Fruit fly (Drosophila melanogaster) whole organism, wandering third instar larva: ENCODE data around the gene CG11927.

Experiments
- CG9705 ChIP-seq: fragments of 200-800 bp; sonication (Bioruptor generic); optimal IDR thresholded peaks from 2 replicates; lab custom pipeline; 2018; ENCODE audit warnings: missing biosample characterization, mild to moderate bottlenecking, missing genetic modification characterization
- CrebA ChIP-seq: fragments of 200-800 bp; sonication (Bioruptor generic); optimal IDR thresholded peaks from 2 replicates; lab custom pipeline; 2016; ENCODE audit warnings: missing biosample characterization, mild to moderate bottlenecking, missing genetic modification characterization, borderline replicate concordance
- Dif ChIP-seq: fragments of 200-275, 200-300 bp; sonication (Bioruptor generic); optimal IDR thresholded peaks from 2 replicates; lab custom pipeline; 2018; ENCODE audit warnings: missing biosample characterization, missing genetic modification characterization; ENCODE audit not compliant: partially characterized antibody
- HLH106 ChIP-seq: fragments of 200-800 bp; optimal IDR thresholded peaks from 3 replicates; lab custom pipeline; 2019; ENCODE audit warnings: missing biosample characterization, mild to moderate bottlenecking, missing genetic modification characterization, moderate library complexity
- Hnf4 ChIP-seq: fragments of 200-800 bp; sonication (Bioruptor generic); optimal IDR thresholded peaks from 2 replicates; lab custom pipeline; 2016; ENCODE audit warnings: missing biosample characterization, mild to moderate bottlenecking, missing genetic modification characterization
- Jra ChIP-seq: sonication (Bioruptor generic); optimal IDR thresholded peaks from 2 replicates; lab custom pipeline; 2016; ENCODE audit warnings: missing biosample characterization, missing genetic modification characterization
- Myc ChIP-seq: fragments of >200 bp; optimal IDR thresholded peaks from 2 replicates; lab custom pipeline; 2017
- N ChIP-seq: fragments of >200 bp; optimal IDR thresholded peaks from 2 replicates; lab custom pipeline; 2018; ENCODE audit warnings: missing biosample characterization, missing external identifiers, missing genetic modification characterization
- OdsH ChIP-seq: fragments of 200-800 bp; sonication (Bioruptor generic); optimal IDR thresholded peaks from 2 replicates; lab custom pipeline; 2016; ENCODE audit warnings: missing biosample characterization, mild to moderate bottlenecking, missing genetic modification characterization
- Rel ChIP-seq, 2 experiments: fragments of 200-800 bp; sonication (Bioruptor generic) in 1 of 2; optimal IDR thresholded peaks; 2 replicates in 1 of 2; 3 replicates in 1 of 2; lab custom pipeline; 2016 to 2019; ENCODE audit warnings: mild to moderate bottlenecking in 2 of 2, missing biosample characterization in 2 of 2, missing genetic modification characterization in 2 of 2, moderate library complexity in 1 of 2
- Sp1 ChIP-seq: fragments of 200-800 bp; sonication (Bioruptor generic); optimal IDR thresholded peaks from 3 replicates; lab custom pipeline; 2019; ENCODE audit warnings: missing biosample characterization, mild to moderate bottlenecking, missing genetic modification characterization, moderate library complexity
- Vsx2 ChIP-seq: fragments of 200-300, 225-300 bp; sonication (Bioruptor generic); optimal IDR thresholded peaks from 2 replicates; lab custom pipeline; 2018; ENCODE audit warnings: missing biosample characterization, missing genetic modification characterization; ENCODE audit not compliant: partially characterized antibody
- br ChIP-seq: fragments of 200-800 bp; sonication (Bioruptor generic); optimal IDR thresholded peaks from 2 replicates; lab custom pipeline; 2016; ENCODE audit warnings: missing biosample characterization, missing genetic modification characterization
- brk ChIP-seq: fragments of 200-800 bp; sonication (Bioruptor generic); optimal IDR thresholded peaks from 2 replicates; lab custom pipeline; 2016; ENCODE audit warnings: missing biosample characterization, mild to moderate bottlenecking, missing genetic modification characterization
- dmrt93B ChIP-seq: fragments of 200-800 bp; sonication (Bioruptor generic); optimal IDR thresholded peaks from 2 replicates; lab custom pipeline; 2018; ENCODE audit warnings: missing biosample characterization, mild to moderate bottlenecking, missing genetic modification characterization
- ey ChIP-seq: fragments of 200-800 bp; sonication (Bioruptor generic); optimal IDR thresholded peaks from 2 replicates; lab custom pipeline; 2016; ENCODE audit warnings: missing biosample characterization, missing genetic modification characterization
- foxo ChIP-seq, 2 experiments: fragments of 200-800 bp; sonication (Bioruptor generic); optimal IDR thresholded peaks; 2 replicates in 1 of 2; 3 replicates in 1 of 2; lab custom pipeline; 2016 to 2017; ENCODE audit warnings: missing biosample characterization in 2 of 2, missing genetic modification characterization in 2 of 2
- fru ChIP-seq: fragments of 200-800 bp; sonication (Bioruptor generic); optimal IDR thresholded peaks from 3 replicates; lab custom pipeline; 2016; ENCODE audit warnings: missing biosample characterization, mild to moderate bottlenecking, missing genetic modification characterization
- h ChIP-seq: fragments of 200-800 bp; sonication (Bioruptor generic); optimal IDR thresholded peaks from 3 replicates; lab custom pipeline; 2016; ENCODE audit warnings: missing biosample characterization, mild to moderate bottlenecking, missing genetic modification characterization
- jim ChIP-seq: fragments of 175-275, 200-325 bp; sonication (Bioruptor generic); optimal IDR thresholded peaks from 2 replicates; lab custom pipeline; 2016; ENCODE audit warnings: missing biosample characterization, mild to moderate bottlenecking, missing genetic modification characterization
- psq ChIP-seq: fragments of 200-800 bp; sonication (Bioruptor generic); optimal IDR thresholded peaks from 3 replicates; lab custom pipeline; 2017; ENCODE audit warnings: missing biosample characterization, mild to moderate bottlenecking, missing genetic modification characterization, moderate library complexity
- rgr ChIP-seq: fragments of 200-800 bp; sonication (Bioruptor generic); optimal IDR thresholded peaks from 3 replicates; lab custom pipeline; 2016; ENCODE audit warnings: missing biosample characterization, mild to moderate bottlenecking, missing genetic modification characterization
- sv ChIP-seq: fragments of 200-800 bp; sonication (Bioruptor generic); optimal IDR thresholded peaks from 3 replicates; lab custom pipeline; 2016; ENCODE audit warnings: missing biosample characterization, missing genetic modification characterization
- tai ChIP-seq: sonication (Bioruptor generic); optimal IDR thresholded peaks from 2 replicates; lab custom pipeline; 2016; ENCODE audit warnings: missing biosample characterization, missing genetic modification characterization
- usp ChIP-seq: fragments of >200 bp; optimal IDR thresholded peaks from 2 replicates; lab custom pipeline; 2017; ENCODE audit warnings: missing biosample characterization, missing genetic modification characterization
- woc ChIP-seq: sonication (Bioruptor generic); optimal IDR thresholded peaks from 2 replicates; lab custom pipeline; 2016; ENCODE audit warnings: missing biosample characterization, mild to moderate bottlenecking, missing genetic modification characterization

CG11927 gene

DNA sequence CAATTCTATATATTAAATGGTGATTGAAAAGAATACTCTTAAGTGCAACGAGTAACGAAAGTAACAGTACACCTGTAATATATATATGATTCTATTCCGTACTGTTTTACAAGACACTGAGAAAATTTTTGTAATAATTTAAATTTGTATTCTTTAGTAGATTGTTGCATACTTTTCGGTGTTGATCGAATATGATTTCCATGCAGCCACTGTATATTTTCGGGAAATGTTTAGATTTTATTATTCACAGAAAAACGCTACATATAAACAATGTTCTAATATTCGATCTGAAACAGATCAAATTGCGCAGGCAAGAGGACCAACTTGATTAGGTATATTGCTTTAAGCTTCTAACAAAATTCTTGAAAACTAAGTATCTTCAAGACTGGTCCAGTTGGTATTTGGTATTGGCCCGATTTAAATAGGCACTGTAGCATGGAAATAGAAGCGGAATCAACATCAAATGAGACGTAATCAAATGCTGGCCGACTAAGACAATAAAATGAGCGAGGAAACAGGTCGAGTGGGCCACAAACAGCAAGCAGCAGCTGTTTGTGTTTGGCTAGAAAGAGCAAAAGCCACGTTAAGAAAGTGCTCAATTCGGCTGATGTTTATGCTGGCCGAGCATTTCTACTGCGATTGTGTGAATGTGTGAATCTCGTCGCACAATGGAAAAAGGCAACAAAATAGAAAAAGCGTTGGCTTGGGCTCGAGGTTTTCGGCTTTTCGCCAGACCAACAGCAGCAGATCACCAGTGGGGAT, 35.1 kb upstream of the CG11927 start, which contains the start of gene CG15629:
Gene CG15629 (plus strand): TSS at position 749 of the 762 bp plus-strand sequence.
- TF ChIP-seq tai (peak; percentile 49), Myc (lab: Kevin White, UChicago) (peak; percentile 81), N (GFP tag; lab: Kevin White, UChicago) (peak; percentile 18), Dif (GFP tag; lab: Kevin White, UChicago) (no peak), brk (GFP tag; lab: Kevin White, UChicago) (peak; percentile 40)

DNA sequence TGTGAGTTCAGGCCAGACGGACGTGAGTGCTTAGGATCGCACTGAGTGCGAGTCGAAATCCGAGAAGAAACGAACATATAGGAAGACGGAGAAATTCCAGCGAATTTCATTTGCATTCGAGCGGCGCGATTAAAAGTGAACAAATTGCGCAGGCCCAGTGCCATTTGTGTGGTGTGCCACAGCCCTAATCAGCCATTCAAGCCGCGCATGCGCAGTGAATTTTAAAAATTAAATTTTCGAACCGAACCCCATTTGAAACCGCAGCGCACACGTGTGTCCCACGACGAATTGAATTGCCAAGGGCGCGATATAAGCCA, 34.6 kb upstream of the CG11927 start:
- TF ChIP-seq Vsx2 (peak; percentile 17), usp (GFP tag; lab: Kevin White, UChicago) (no peak)

DNA sequence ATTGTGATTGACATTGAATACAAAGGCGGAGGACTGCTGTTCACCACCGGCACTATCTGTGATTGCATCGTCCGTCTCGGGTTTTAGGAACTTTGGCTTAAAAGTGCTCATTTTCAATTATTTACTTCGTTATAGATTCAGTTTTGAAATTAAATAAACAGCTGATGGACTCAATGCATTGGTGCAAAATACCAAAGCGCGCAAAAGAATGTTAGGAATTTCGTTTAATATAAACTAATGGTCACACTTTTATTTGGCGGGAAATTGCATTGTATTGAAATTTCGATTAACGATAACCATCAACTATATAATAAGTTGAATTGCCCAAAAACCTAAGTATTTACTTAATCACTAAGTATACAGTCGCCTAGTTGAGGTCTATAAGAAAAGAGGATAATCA, 29.5 kb upstream of the CG11927 start, which contains the start of gene CG3225:
Gene CG3225 (minus strand): TSS at position 190 of the 400 bp plus-strand sequence.
- TF ChIP-seq woc (GFP tag; lab: Kevin White, UChicago): no peak
- TF ChIP-seq, all 38 proteins: peak for 0

DNA sequence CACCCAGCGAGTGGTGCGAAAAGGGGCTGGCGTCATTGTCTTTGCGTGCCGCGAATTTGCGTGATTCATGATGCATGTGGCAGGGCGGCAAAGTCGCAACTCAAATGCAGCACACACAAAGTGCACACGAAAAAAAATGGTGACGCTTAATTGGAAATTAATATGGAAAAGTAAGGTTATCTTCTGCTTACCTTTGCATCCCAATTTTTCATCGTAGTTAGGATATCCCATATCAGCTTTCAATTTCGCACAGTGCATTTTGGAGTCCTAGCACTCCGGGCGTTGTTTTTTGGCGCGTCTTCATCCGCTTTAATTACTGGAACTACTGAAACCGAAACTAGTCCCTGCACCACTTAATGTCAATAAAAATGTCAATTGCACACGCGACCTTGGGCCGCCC, 27.6 kb upstream of the CG11927 start:
- TF ChIP-seq N (GFP tag; lab: Kevin White, UChicago) (no peak), foxo (GFP tag; optimal IDR thresholded peaks at IDR 0.05; lab: Kevin White, UChicago) (peak in 1 of 2 experiments; percentile 11), rgr (GFP tag; lab: Kevin White, UChicago) (no peak), ey (GFP tag; lab: Kevin White, UChicago) (peak; percentile 10), fru (GFP tag; lab: Kevin White, UChicago) (peak; percentile 15), Rel (GFP tag; optimal IDR thresholded peaks at IDR 0.05; lab: Kevin White, UChicago) (no peak), Rel (tag; optimal IDR thresholded peaks at IDR 0.05; lab: Kevin White, UChicago) (no peak), br (peak; percentile 11)

DNA sequence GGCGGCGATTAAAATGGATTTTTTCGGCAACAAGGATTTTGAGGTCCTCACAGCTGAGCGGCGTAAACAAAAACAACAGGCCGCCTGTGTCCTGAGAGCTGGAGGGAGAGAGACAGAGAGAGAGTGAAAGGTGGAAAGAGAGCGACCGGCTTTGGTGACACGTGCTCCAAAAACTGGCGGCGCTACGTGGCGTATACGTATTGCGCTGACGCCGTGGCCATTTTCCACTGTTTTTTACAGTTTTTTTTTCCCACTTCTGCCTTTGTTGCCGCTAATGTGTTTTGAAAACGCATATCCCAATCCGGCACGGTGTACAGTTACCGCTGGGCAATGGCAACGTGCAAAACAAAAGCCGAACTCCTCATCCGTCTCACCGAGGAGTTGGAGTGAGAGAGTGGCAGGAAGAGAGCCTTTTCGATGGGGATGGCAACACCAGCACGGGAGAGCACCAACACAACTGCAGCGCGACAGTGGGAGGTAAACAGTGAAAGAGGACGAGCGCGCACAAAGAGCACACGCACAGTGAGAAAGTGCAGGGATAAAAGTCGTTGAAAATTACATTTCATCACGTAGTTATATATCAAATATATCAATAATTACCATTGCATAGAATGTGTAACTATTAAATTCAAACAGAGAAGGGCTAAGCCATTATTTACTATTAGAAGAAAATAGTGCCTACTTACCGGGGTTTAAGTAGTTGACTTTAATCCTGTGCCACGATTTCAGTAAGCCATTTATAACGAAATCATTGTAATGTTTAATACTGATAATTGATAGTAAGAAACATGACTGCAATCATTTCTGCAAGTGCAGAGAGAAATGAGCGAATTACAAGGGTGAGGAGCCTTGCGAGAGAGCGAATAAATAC, 26.9 kb upstream of the CG11927 start:
- peak; percentile 81 for TF ChIP-seq Sp1 (GFP tag; lab: Kevin White, UChicago)
- TF ChIP-seq woc (GFP tag; lab: Kevin White, UChicago): no peak
- peak; percentile 55 for TF ChIP-seq dmrt93B (GFP tag; lab: Kevin White, UChicago)
- TF ChIP-seq OdsH: peak; percentile 74
- peak; percentile 35 for TF ChIP-seq Dif (GFP tag; lab: Kevin White, UChicago)
- TF ChIP-seq sv (GFP tag; lab: Kevin White, UChicago): no peak
- TF ChIP-seq fru (GFP tag; lab: Kevin White, UChicago): peak; percentile 80
- peak; percentile 57 for TF ChIP-seq ey (GFP tag; lab: Kevin White, UChicago)
- TF ChIP-seq Jra (GFP tag; lab: Kevin White, UChicago): peak; percentile 25
- no peak for TF ChIP-seq jim (GFP tag; lab: Kevin White, UChicago)
- peak; percentile 55 for TF ChIP-seq CG9705 (GFP tag; lab: Kevin White, UChicago)
- no peak for TF ChIP-seq usp (GFP tag; lab: Kevin White, UChicago)
- TF ChIP-seq CrebA: no peak
- TF ChIP-seq brk (GFP tag; lab: Kevin White, UChicago): peak; percentile 18
- no peak for TF ChIP-seq Vsx2
- peak in 1 of 2 experiments; percentile 82 for TF ChIP-seq foxo (GFP tag; optimal IDR thresholded peaks at IDR 0.05; lab: Kevin White, UChicago)
- peak; percentile 68 for TF ChIP-seq br
- TF ChIP-seq psq (GFP tag; lab: Kevin White, UChicago): peak; percentile 78
- TF ChIP-seq rgr (GFP tag; lab: Kevin White, UChicago): peak; percentile 54
- TF ChIP-seq h (GFP tag; lab: Kevin White, UChicago): peak; percentile 74
- no peak for TF ChIP-seq Rel (GFP tag; optimal IDR thresholded peaks at IDR 0.05; lab: Kevin White, UChicago)
- no peak for TF ChIP-seq Rel (tag; optimal IDR thresholded peaks at IDR 0.05; lab: Kevin White, UChicago)
- TF ChIP-seq tai: peak; percentile 65
- TF ChIP-seq Hnf4 (GFP tag; lab: Kevin White, UChicago): peak; percentile 50
- TF ChIP-seq HLH106: peak; percentile 71
